Worm (Caenorhabditis elegans) whole organism, young adult: Measurements from ENCODE around the gene T04C9.2.

ENCODE experiments used
- F39B2.1 ChIP-seq: fragments of 200-800 bp; sonication (Bioruptor generic); IDR thresholded peaks from 2 replicates; pipeline ENCODE4 v1.3.6; 2022; ENCODE audit warnings: missing genetic modification reagents, missing genetic modification characterization, missing compliant biosample characterization
- F52B5.7 ChIP-seq: sonication (generic microtip); optimal IDR thresholded peaks from 2 replicates; lab custom pipeline; 2016; ENCODE audit warnings: mild to moderate bottlenecking, missing genetic modification characterization, missing compliant biosample characterization
- Y56A3A.18 ChIP-seq: fragments of 200-800 bp; sonication (Bioruptor generic); IDR thresholded peaks from 2 replicates; pipeline ENCODE4 v1.3.6; 2022; ENCODE audit warnings: missing genetic modification reagents, missing genetic modification characterization, missing compliant biosample characterization
- akir-1 ChIP-seq: fragments of 200-800 bp; sonication (Bioruptor generic); optimal IDR thresholded peaks from 2 replicates; lab custom pipeline; 2018; ENCODE audit warnings: mild to moderate bottlenecking, missing genetic modification characterization, moderate library complexity, missing compliant biosample characterization
- egl-44 ChIP-seq: fragments of 200-800 bp; sonication (Bioruptor generic); IDR thresholded peaks from 2 replicates; pipeline ENCODE4 v1.3.6; 2022; ENCODE audit warnings: missing genetic modification reagents, missing genetic modification characterization, missing compliant biosample characterization
- hsf-1 ChIP-seq: fragments of 200-800 bp; sonication (Bioruptor generic); IDR thresholded peaks from 2 replicates; pipeline ENCODE4 v1.3.6; 2022; ENCODE audit warnings: missing genetic modification reagents, missing genetic modification characterization, missing compliant biosample characterization
- lin-26 ChIP-seq: fragments of 200-800 bp; sonication (Bioruptor generic); IDR thresholded peaks from 2 replicates; pipeline ENCODE4 v1.3.6; 2022; ENCODE audit warnings: missing genetic modification reagents, missing genetic modification characterization, missing compliant biosample characterization
- nfya-1 ChIP-seq: sonication (generic microtip); optimal IDR thresholded peaks from 2 replicates; lab custom pipeline; 2017; ENCODE audit warnings: antibody characterized with exemption, missing compliant biosample characterization, missing genetic modification characterization, borderline replicate concordance; ENCODE audit not compliant: insufficient read depth
- nhr-90 ChIP-seq: sonication (generic microtip); optimal IDR thresholded peaks from 2 replicates; lab custom pipeline; 2016; ENCODE audit warnings: missing genotype, mild to moderate bottlenecking, missing genetic modification characterization, missing compliant biosample characterization
- pha-4 ChIP-seq: fragments of 150-350 bp; sonication (generic microtip); optimal IDR thresholded peaks from 2 replicates; lab custom pipeline; 2014; ENCODE audit warnings: missing biosample characterization, missing genetic modification reagents, missing genetic modification characterization
- unc-62 ChIP-seq: fragments of 150-350 bp; optimal IDR thresholded peaks from 2 replicates; lab custom pipeline; 2014; ENCODE audit warnings: missing biosample characterization, missing genetic modification reagents, missing genetic modification characterization
- ztf-26 ChIP-seq: sonication (generic microtip); optimal IDR thresholded peaks from 2 replicates; lab custom pipeline; 2017; ENCODE audit warnings: missing genetic modification characterization, missing compliant biosample characterization

DNA sequence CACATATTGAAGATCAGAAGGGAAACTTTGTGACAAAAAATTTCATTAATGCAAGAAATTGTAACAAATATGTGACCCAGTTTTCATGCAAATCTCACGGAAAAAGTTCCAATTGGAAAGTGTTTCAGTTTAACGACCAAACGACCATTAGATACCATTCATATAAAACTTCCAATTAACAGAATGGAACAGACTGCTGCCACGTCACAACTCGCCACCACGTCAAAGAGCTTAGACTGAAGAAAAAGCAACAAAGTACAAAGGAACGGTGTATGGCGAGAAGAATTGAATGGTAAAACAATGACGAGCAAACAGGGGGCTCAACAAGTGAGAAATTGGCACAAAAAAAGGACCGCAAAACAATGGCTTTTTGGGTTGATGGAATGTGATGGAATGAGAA is 6.3 kb upstream of the T04C9.2 start, which contains the start of gene T04C9.3:
- TF ChIP-seq nhr-90 (no peak), Y56A3A.18 (no peak), pha-4 (no peak), lin-26 (GFP tag; lab: Robert Waterston, UW) (no peak), egl-44 (no peak), nfya-1 (tag; lab: Kevin White, UChicago) (no peak), F52B5.7 (tag; lab: Kevin White, UChicago) (no peak), F39B2.1 (GFP tag; lab: Robert Waterston, UW) (no peak), ztf-26 (tag; lab: Kevin White, UChicago) (no peak), akir-1 (GFP tag; lab: Kevin White, UChicago) (no peak), unc-62 (GFP tag; lab: Kevin White, UChicago) (no peak), hsf-1 (GFP tag; lab: Robert Waterston, UW) (no peak)
